Fruit fly (Drosophila melanogaster): Measurements from ENCODE around the gene emei.

Gene emei

DNA sequence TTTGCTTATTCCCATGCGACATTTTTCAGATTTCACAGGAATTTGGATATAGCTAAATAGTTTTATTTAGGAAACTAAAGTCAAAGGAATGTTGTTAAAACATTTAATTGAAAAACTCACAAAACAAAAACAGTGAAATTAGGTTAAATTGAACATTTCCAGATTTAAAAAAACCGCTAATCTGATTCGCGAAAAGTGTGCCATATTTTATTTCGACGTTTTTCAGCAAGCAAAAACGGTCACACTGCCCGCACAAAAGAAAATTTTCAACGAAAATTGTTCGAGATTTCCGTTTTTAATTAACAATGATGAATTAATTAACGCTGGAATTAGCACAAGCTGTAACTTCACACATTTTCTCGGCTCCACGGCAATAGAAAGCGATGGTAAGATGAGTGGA lies at the start of gene emei, which contains the start of gene CG34012:
TSS of gene emei (plus strand) at position 237 of the 400 bp plus-strand sequence.
TSS of gene CG34012 (minus strand) at position 52 of the 400 bp plus-strand sequence.
- TF ChIP-seq Dll (optimal IDR thresholded peaks at IDR 0.05) (no peak), EcR (GFP tag; optimal IDR thresholded peaks at IDR 0.05) (no peak), CG8478 (optimal IDR thresholded peaks at IDR 0.05) (no peak), usp (GFP tag; optimal IDR thresholded peaks at IDR 0.05) (no peak), pan (optimal IDR thresholded peaks at IDR 0.05) (no peak), psq (optimal IDR thresholded peaks at IDR 0.05) (no peak)

DNA sequence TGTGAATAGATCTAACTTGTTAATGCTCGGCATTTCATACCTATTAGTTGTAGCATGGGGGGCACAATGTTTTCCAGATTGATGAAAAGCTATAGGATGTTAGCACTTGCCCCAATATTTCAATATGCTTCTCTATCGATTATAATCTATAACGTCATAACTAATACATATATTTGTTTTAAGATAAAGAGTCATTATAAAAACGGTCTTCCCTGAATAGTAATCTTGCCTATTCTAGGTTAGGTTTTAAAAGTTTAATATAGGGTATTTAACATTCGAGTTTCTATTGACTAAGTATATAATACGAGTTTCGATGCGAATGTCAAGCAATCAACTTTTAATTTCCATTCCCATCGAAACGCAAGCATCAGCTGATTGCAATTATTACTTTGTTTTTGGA lies 48.3 kb upstream of the emei start, which contains the start of the genes CG6321 and Blos2:
TSS of gene CG6321 (minus strand) at position 25 of the 400 bp plus-strand sequence.
TSS of gene Blos2 (plus strand) at position 372 of the 400 bp plus-strand sequence.
- TF ChIP-seq usp (GFP tag; optimal IDR thresholded peaks at IDR 0.05) (no peak), Dll (optimal IDR thresholded peaks at IDR 0.05) (no peak), pan (optimal IDR thresholded peaks at IDR 0.05) (peak; percentile 87), CG8478 (optimal IDR thresholded peaks at IDR 0.05) (no peak), psq (optimal IDR thresholded peaks at IDR 0.05) (no peak), EcR (GFP tag; optimal IDR thresholded peaks at IDR 0.05) (no peak)

- TF ChIP-seq EcR (GFP tag; optimal IDR thresholded peaks at IDR 0.05) (no peak), psq (optimal IDR thresholded peaks at IDR 0.05) (no peak), Dll (optimal IDR thresholded peaks at IDR 0.05) (no peak)
Observed at dm6 chr3L:11062441-11062840, 47.0 kb upstream of the emei start, which contains the start of gene CG32069. Gene CG32069, minus strand, starts transcription at chr3L:11062614.

dm6 chr3L:11064689-11065088 lies 44.8 kb upstream of the emei start, which contains the start of the genes CG32075, CG45101 and SuUR:
Gene CG32075, minus strand, starts transcription at chr3L:11064941.
Gene CG45101, plus strand, starts transcription at chr3L:11064991.
Gene SuUR, plus strand, starts transcription at chr3L:11064991.
- TF ChIP-seq psq (optimal IDR thresholded peaks at IDR 0.05) (no peak), EcR (GFP tag; optimal IDR thresholded peaks at IDR 0.05) (no peak), Dll (optimal IDR thresholded peaks at IDR 0.05) (no peak)

- TF ChIP-seq pan (optimal IDR thresholded peaks at IDR 0.05) (no peak), usp (GFP tag; optimal IDR thresholded peaks at IDR 0.05) (no peak), Dll (optimal IDR thresholded peaks at IDR 0.05) (no peak), EcR (GFP tag; optimal IDR thresholded peaks at IDR 0.05) (no peak), psq (optimal IDR thresholded peaks at IDR 0.05) (no peak)
Observed at dm6 chr3L:11065850-11066249, 43.6 kb upstream of the emei start.

DNA sequence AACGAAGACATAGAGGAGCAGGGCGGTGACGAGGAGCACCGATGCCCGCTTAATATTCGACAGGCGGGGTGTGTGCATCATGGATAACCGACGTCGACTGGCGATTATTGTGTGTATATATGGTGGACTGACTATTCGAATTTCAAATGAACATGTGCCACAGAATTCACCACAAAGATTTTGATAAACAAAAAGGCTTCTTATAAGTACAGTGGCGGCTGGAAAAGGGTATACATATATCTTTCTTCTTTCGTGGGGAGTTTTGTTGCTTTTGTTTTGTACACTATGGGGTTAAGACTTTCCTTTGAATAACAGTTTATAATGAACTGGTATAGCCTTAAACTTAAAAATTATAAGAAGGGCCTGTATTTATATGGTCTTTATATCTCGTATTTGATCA lies 39.7 kb upstream of the emei start, which contains the start of gene CG6310:
TSS of gene CG6310 (minus strand) at position 101 of the 400 bp plus-strand sequence.
- no peak for TF ChIP-seq usp (GFP tag; optimal IDR thresholded peaks at IDR 0.05)
- TF ChIP-seq Dll (optimal IDR thresholded peaks at IDR 0.05), result no peak
- TF ChIP-seq pan (optimal IDR thresholded peaks at IDR 0.05), result no peak
- no peak for TF ChIP-seq EcR (GFP tag; optimal IDR thresholded peaks at IDR 0.05)
- TF ChIP-seq psq (optimal IDR thresholded peaks at IDR 0.05), result no peak
- no peak for TF ChIP-seq CG8478 (optimal IDR thresholded peaks at IDR 0.05)

DNA sequence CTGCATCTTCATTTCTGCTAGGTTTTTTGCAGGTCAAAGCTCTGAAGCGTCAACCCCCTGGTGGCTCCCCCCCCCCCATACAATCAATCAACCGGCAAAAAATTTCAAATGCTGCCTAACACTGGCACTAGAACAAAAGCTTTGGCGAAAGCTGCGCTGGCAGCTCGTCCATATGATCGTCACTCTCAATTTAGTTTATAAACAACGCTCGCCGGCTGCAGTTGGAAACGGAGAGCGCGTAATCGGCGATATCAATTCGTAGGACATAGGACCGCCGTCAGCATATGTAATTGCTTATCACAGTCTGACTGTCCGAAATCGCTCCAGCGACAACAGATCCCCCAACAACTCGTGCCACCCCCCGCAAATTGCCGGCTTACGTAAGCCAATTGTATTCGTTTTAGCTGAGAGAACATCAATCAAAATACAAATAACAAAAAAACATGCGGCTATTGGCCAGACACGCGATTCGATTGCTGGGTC lies 39.1 kb upstream of the emei start, which contains the start of gene Mocs1:
TSS of gene Mocs1 (plus strand) at position 155 of the 483 bp plus-strand sequence.
- TF ChIP-seq CG8478 (optimal IDR thresholded peaks at IDR 0.05) (no peak), pan (optimal IDR thresholded peaks at IDR 0.05) (no peak), Dll (optimal IDR thresholded peaks at IDR 0.05) (no peak), psq (optimal IDR thresholded peaks at IDR 0.05) (no peak), usp (GFP tag; optimal IDR thresholded peaks at IDR 0.05) (no peak), EcR (GFP tag; optimal IDR thresholded peaks at IDR 0.05) (no peak)

DNA sequence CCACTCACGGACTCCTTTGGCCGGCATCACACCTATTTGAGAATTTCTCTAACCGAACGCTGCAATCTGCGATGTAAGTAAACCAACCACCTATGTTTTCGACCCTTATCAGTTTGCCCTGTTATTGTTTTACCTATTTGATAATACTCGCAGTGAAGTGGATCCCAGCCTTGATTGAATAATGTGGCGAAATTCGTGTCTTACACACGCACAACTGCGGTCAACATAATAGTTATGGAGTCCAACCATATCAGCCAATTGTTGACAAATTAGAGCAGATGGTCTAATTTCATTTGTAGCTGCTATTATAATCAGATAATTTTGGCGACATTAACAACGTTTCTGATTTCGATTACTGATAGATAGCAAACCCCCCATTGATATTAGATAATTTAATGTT lies 38.4 kb upstream of the emei start:
- TF ChIP-seq Dll (optimal IDR thresholded peaks at IDR 0.05), result no peak

DNA sequence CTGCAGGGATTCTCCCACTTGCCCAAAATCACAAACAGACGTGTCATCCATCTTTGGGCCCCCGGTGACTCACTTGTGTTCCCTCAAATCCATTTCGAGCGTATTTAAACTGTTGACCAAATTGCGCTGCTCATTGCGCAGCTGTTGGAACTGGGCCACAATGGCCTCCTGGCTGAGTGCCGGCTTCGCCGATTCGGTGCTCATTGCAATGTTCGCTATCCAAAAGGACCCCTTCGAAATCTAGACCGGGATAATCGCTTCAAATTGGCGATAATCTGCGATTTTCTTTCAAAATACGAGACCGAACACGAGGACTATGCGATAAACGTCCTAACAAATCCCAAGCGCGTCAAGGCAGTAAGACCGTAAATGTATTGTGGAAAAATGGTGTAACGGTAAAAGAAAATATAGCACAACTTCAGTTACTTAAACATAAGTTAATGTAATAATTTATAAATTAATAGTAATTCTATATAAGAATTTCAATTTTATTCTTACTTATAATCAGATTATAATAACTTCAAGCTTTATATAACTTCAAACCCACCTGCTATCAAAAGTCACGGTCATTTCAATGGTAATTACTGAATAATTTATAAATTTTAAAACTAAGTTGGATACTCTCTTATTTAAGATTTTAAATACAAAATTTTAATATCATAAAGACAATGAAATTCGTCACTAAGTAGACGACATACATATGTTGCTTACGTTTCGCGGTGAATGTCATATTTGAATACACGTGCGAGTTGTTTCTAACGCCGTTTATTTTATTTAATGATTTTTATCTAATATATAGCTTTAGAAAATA lies 35.2 kb upstream of the emei start, which contains the start of the genes Pfdn2 and Noc1:
TSS of gene Pfdn2 (minus strand) at position 346 of the 811 bp plus-strand sequence.
TSS of gene Noc1 (plus strand) at position 727 of the 811 bp plus-strand sequence.
- no peak for TF ChIP-seq CG8478 (optimal IDR thresholded peaks at IDR 0.05)
- no peak for TF ChIP-seq usp (GFP tag; optimal IDR thresholded peaks at IDR 0.05)
- no peak for TF ChIP-seq psq (optimal IDR thresholded peaks at IDR 0.05)
- TF ChIP-seq Dll (optimal IDR thresholded peaks at IDR 0.05), result no peak
- no peak for TF ChIP-seq pan (optimal IDR thresholded peaks at IDR 0.05)
- no peak for TF ChIP-seq EcR (GFP tag; optimal IDR thresholded peaks at IDR 0.05)

- TF ChIP-seq Dll (optimal IDR thresholded peaks at IDR 0.05) (no peak), usp (GFP tag; optimal IDR thresholded peaks at IDR 0.05) (no peak), pan (optimal IDR thresholded peaks at IDR 0.05) (no peak), CG8478 (optimal IDR thresholded peaks at IDR 0.05) (no peak), psq (optimal IDR thresholded peaks at IDR 0.05) (no peak), EcR (GFP tag; optimal IDR thresholded peaks at IDR 0.05) (no peak)
Observed at dm6 chr3L:11083605-11084004, 25.9 kb upstream of the emei start.

DNA sequence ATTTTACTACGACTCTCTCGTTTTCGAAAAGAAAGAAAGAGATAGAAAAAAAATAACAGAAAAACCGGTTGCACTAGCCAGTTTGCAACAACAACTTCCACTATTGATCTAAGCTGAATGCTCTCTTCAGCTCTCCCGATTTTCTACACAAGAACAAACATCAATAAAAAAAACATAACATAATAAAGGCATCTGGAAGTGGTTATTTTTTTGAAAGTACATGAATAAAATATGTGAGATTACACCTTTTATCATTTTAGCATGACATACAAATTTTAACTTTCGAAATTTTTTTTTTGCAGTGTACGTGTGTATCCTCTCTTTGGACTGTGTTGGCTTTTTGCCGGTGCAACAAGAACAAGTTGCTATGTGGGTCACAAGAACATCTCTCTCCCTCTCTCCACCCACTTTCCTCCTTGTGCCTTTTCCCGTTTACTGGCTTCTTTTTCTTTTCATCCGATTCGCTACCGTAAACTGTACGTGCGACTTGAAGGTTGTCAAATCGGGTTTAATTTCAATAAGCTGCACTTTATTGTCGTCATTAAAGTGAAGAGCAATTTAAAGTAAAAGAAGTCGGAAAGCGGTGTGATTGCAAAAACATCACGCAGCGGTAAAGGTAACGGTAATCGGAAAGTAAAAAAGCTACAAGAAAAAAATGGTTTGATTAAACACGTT lies 24.8 kb upstream of the emei start:
- TF ChIP-seq psq (optimal IDR thresholded peaks at IDR 0.05) (no peak), pan (optimal IDR thresholded peaks at IDR 0.05) (no peak), Dll (optimal IDR thresholded peaks at IDR 0.05) (no peak), CG8478 (optimal IDR thresholded peaks at IDR 0.05) (no peak), usp (GFP tag; optimal IDR thresholded peaks at IDR 0.05) (no peak), EcR (GFP tag; optimal IDR thresholded peaks at IDR 0.05) (no peak)

- no peak for TF ChIP-seq pan (optimal IDR thresholded peaks at IDR 0.05)
- no peak for TF ChIP-seq EcR (GFP tag; optimal IDR thresholded peaks at IDR 0.05)
Observed at dm6 chr3L:11085810-11086209, 23.7 kb upstream of the emei start.

Measured in whole organism.